Fruit fly (Drosophila melanogaster) S2 (cell line): ENCODE measurements around the gene Larp7.

Source experiments
- CG8478 ChIP-seq: fragments of >200 bp; optimal IDR thresholded peaks from 2 replicates; lab custom pipeline; 2018
- CTCF ChIP-seq, 2 experiments: fragments of >200 bp; optimal IDR thresholded peaks; 2 replicates each; lab custom pipeline; 2018

dm6 chrX:9214576-9214975 is 29.0 kb upstream of the Larp7 start, which contains the start of gene Obp8a:
- TF ChIP-seq CG8478 (no peak), CTCF (optimal IDR thresholded peaks at IDR 0.05; lab: Kevin White, UChicago) (no peak)
